Fruit fly (Drosophila melanogaster) whole organism, embryonic: ENCODE data around the gene CG44385.

Experiments
- CG1024 ChIP-seq: fragments of 200-800 bp; sonication (Bioruptor generic); IDR thresholded peaks from 2 replicates; pipeline ENCODE4 v1.3.6; 2022; ENCODE audit warnings: missing biosample characterization, missing genetic modification characterization
- CG10274 ChIP-seq: fragments of 200-800 bp; sonication (Bioruptor generic); optimal IDR thresholded peaks from 3 replicates; lab custom pipeline; 2017; ENCODE audit warnings: missing biosample characterization, mild to moderate bottlenecking, missing genetic modification characterization
- CG10462 ChIP-seq: fragments of 200-800 bp; sonication (Bioruptor generic); optimal IDR thresholded peaks from 2 replicates; lab custom pipeline; 2016; ENCODE audit warnings: missing biosample characterization, missing genetic modification characterization
- CG10959 ChIP-seq: fragments of 200-800 bp; sonication (Bioruptor generic); IDR thresholded peaks from 2 replicates; pipeline ENCODE4 v1.3.6; 2022; ENCODE audit warnings: missing biosample characterization, missing genetic modification characterization
- CG11398 ChIP-seq: fragments of 200-800 bp; sonication (Bioruptor generic); optimal IDR thresholded peaks from 2 replicates; lab custom pipeline; 2016; ENCODE audit warnings: missing biosample characterization, missing genetic modification characterization
- CG11504 ChIP-seq: fragments of 200-800 bp; sonication (Bioruptor generic); optimal IDR thresholded peaks from 3 replicates; lab custom pipeline; 2019; ENCODE audit warnings: missing biosample characterization, mild to moderate bottlenecking, missing genetic modification characterization, moderate library complexity
- CG11560 ChIP-seq: fragments of 200-800 bp; sonication (Bioruptor generic); IDR thresholded peaks from 3 replicates; pipeline ENCODE4 v1.3.6; 2022; ENCODE audit warnings: missing biosample characterization, missing genetic modification characterization
- CG12219 ChIP-seq: fragments of 200-800 bp; sonication (Bioruptor generic); optimal IDR thresholded peaks from 3 replicates; lab custom pipeline; 2018; ENCODE audit warnings: missing biosample characterization, mild to moderate bottlenecking, missing genetic modification characterization
- CG12942 ChIP-seq: fragments of 200-800 bp; sonication (Bioruptor generic); optimal IDR thresholded peaks from 3 replicates; lab custom pipeline; 2016; ENCODE audit warnings: missing biosample characterization, missing genetic modification characterization
- CG13424 ChIP-seq: fragments of 200-800 bp; sonication (Bioruptor generic); optimal IDR thresholded peaks from 2 replicates; lab custom pipeline; 2019; ENCODE audit warnings: missing biosample characterization, mild to moderate bottlenecking, missing genetic modification characterization, moderate library complexity
- CG13894 ChIP-seq: fragments of 200-800 bp; sonication (Bioruptor generic); optimal IDR thresholded peaks from 3 replicates; lab custom pipeline; 2018; ENCODE audit warnings: missing biosample characterization, mild to moderate bottlenecking, missing genetic modification characterization, moderate library complexity
- CG14014 ChIP-seq: fragments of 200-800 bp; sonication (Bioruptor generic); IDR thresholded peaks from 2 replicates; pipeline ENCODE4 v1.3.6; 2022; ENCODE audit warnings: missing biosample characterization, missing genetic modification characterization
- CG15073 ChIP-seq: fragments of 200-800 bp; sonication (Bioruptor generic); optimal IDR thresholded peaks from 2 replicates; lab custom pipeline; 2016; ENCODE audit warnings: missing biosample characterization, missing genetic modification characterization
- CG15601 ChIP-seq: fragments of 200-800 bp; sonication (Bioruptor generic); optimal IDR thresholded peaks from 3 replicates; lab custom pipeline; 2019; ENCODE audit warnings: missing biosample characterization, mild to moderate bottlenecking, missing genetic modification characterization, moderate library complexity
- CG1602 ChIP-seq: fragments of 200-800 bp; sonication (Bioruptor generic); optimal IDR thresholded peaks from 3 replicates; lab custom pipeline; 2016; ENCODE audit warnings: missing biosample characterization, missing genetic modification characterization
- CG16779 ChIP-seq: fragments of 200-800 bp; sonication (Bioruptor generic); IDR thresholded peaks from 2 replicates; pipeline ENCODE4 v1.3.6; 2022; ENCODE audit warnings: missing biosample characterization, missing genetic modification characterization
- CG33557 ChIP-seq: fragments of 200-800 bp; sonication (Bioruptor generic); optimal IDR thresholded peaks from 2 replicates; lab custom pipeline; 2019; ENCODE audit warnings: missing biosample characterization, mild to moderate bottlenecking, missing genetic modification characterization, moderate library complexity
- CG3838 ChIP-seq: fragments of 200-800 bp; sonication (Bioruptor generic); optimal IDR thresholded peaks from 3 replicates; lab custom pipeline; 2016; ENCODE audit warnings: missing biosample characterization, missing genetic modification characterization
- CG4707 ChIP-seq: fragments of 200-800 bp; sonication (Bioruptor generic); optimal IDR thresholded peaks from 2 replicates; lab custom pipeline; 2018; ENCODE audit warnings: missing biosample characterization, mild to moderate bottlenecking, missing genetic modification characterization, moderate library complexity
- CG6175 ChIP-seq: fragments of 200-800 bp; sonication (Bioruptor generic); IDR thresholded peaks from 3 replicates; pipeline ENCODE4 v1.3.6; 2022; ENCODE audit warnings: missing biosample characterization, missing genetic modification characterization
- CG7839 ChIP-seq: fragments of 200-800 bp; sonication (Bioruptor generic); optimal IDR thresholded peaks from 3 replicates; lab custom pipeline; 2018; ENCODE audit warnings: missing biosample characterization, mild to moderate bottlenecking, missing genetic modification characterization, moderate library complexity
- CG8765 ChIP-seq: fragments of 200-800 bp; sonication (Bioruptor generic); IDR thresholded peaks from 2 replicates; pipeline ENCODE4 v1.3.6; 2022; ENCODE audit warnings: missing biosample characterization, missing genetic modification characterization
- CG9797 ChIP-seq: fragments of 200-800 bp; sonication (Bioruptor generic); optimal IDR thresholded peaks from 3 replicates; lab custom pipeline; 2018; ENCODE audit warnings: missing biosample characterization, mild to moderate bottlenecking, missing genetic modification characterization
- Doc2 ChIP-seq: fragments of 200-800 bp; sonication (Bioruptor generic); IDR thresholded peaks from 2 replicates; pipeline ENCODE4 v1.3.6; 2022; ENCODE audit warnings: missing biosample characterization, missing genetic modification characterization
- Dp ChIP-seq: fragments of 200-800 bp; sonication (Bioruptor generic); optimal IDR thresholded peaks from 2 replicates; lab custom pipeline; 2018; ENCODE audit warnings: missing biosample characterization, mild to moderate bottlenecking, missing genetic modification characterization, moderate library complexity
- ERR ChIP-seq: fragments of 200-800 bp; sonication (Bioruptor generic); optimal IDR thresholded peaks from 2 replicates; lab custom pipeline; 2016; ENCODE audit warnings: missing biosample characterization, missing genetic modification characterization
- Hsf ChIP-seq: fragments of 200-800 bp; sonication (Bioruptor generic); optimal IDR thresholded peaks from 3 replicates; lab custom pipeline; 2016; ENCODE audit warnings: missing biosample characterization, missing genetic modification characterization
- Med ChIP-seq: fragments of 200-800 bp; sonication (Bioruptor generic); peaks from one replicate; lab custom pipeline; 2016; ENCODE audit warnings: missing biosample characterization, missing genetic modification characterization, mild to moderate bottlenecking, inconsistent platforms, moderate library complexity
- Meics ChIP-seq: fragments of 200-800 bp; sonication (Bioruptor generic); optimal IDR thresholded peaks from 2 replicates; lab custom pipeline; 2017; ENCODE audit warnings: missing biosample characterization, mild to moderate bottlenecking, missing genetic modification characterization
- Mrtf ChIP-seq: fragments of 200-800 bp; sonication (Bioruptor generic); IDR thresholded peaks from 3 replicates; pipeline ENCODE4 v1.3.6; 2022; ENCODE audit warnings: missing biosample characterization, missing genetic modification characterization
- Nf-YB ChIP-seq: fragments of 200-800 bp; sonication (Bioruptor generic); optimal IDR thresholded peaks from 3 replicates; lab custom pipeline; 2019; ENCODE audit warnings: missing biosample characterization, mild to moderate bottlenecking, missing genetic modification characterization, moderate library complexity
- Oaz ChIP-seq: fragments of 200-800 bp; sonication (Bioruptor generic); IDR thresholded peaks from 2 replicates; pipeline ENCODE4 v1.3.6; 2022; ENCODE audit warnings: missing biosample characterization, missing genetic modification characterization
- Taf1 ChIP-seq: fragments of 200-800 bp; sonication (Bioruptor generic); IDR thresholded peaks from 2 replicates; pipeline ENCODE4 v1.3.6; 2022; ENCODE audit warnings: missing biosample characterization, missing genetic modification characterization
- Tbp ChIP-seq: fragments of >200 bp; optimal IDR thresholded peaks from 2 replicates; lab custom pipeline; 2018; ENCODE audit warnings: missing biosample characterization, missing genetic modification characterization
- Xrp1 ChIP-seq: fragments of 200-800 bp; sonication (Bioruptor generic); IDR thresholded peaks from 2 replicates; pipeline ENCODE4 v1.3.6; 2022; ENCODE audit warnings: missing biosample characterization, missing genetic modification characterization
- ap ChIP-seq: fragments of 200-800 bp; sonication (Bioruptor generic); IDR thresholded peaks from 2 replicates; pipeline ENCODE4 v1.3.6; 2022; ENCODE audit warnings: missing biosample characterization, missing genetic modification characterization
- ara ChIP-seq: fragments of 200-800 bp; sonication (Bioruptor generic); IDR thresholded peaks from 2 replicates; pipeline ENCODE4 v1.3.6; 2022; ENCODE audit warnings: missing biosample characterization, missing genetic modification characterization
- chm ChIP-seq: fragments of 200-800 bp; sonication (Bioruptor generic); IDR thresholded peaks from 2 replicates; pipeline ENCODE4 v1.3.6; 2022; ENCODE audit warnings: missing biosample characterization, missing genetic modification characterization
- crp ChIP-seq, 2 experiments: fragments of 200-800 bp; sonication (Bioruptor generic); optimal IDR thresholded peaks; 2 replicates in 1 of 2; 3 replicates in 1 of 2; lab custom pipeline; 2017; ENCODE audit warnings: missing biosample characterization in 2 of 2, missing genetic modification characterization in 2 of 2, mild to moderate bottlenecking in 1 of 2, moderate library complexity in 1 of 2
- dysf ChIP-seq: fragments of 200-800 bp; sonication (Bioruptor generic); IDR thresholded peaks from 3 replicates; pipeline ENCODE4 v1.3.6; 2022; ENCODE audit warnings: missing biosample characterization, missing genetic modification characterization
- gcm2 ChIP-seq: fragments of 200-800 bp; sonication (Bioruptor generic); optimal IDR thresholded peaks from 2 replicates; lab custom pipeline; 2016; ENCODE audit warnings: missing biosample characterization, missing genetic modification characterization
- hbn ChIP-seq: fragments of 200-800 bp; sonication (Bioruptor generic); IDR thresholded peaks from 2 replicates; pipeline ENCODE4 v1.3.6; 2022; ENCODE audit warnings: missing biosample characterization, missing genetic modification characterization; ENCODE audit not compliant: partially characterized antibody
- ind ChIP-seq: fragments of 200-800 bp; sonication (Bioruptor generic); optimal IDR thresholded peaks from 3 replicates; lab custom pipeline; 2016; ENCODE audit warnings: missing biosample characterization, missing genetic modification characterization
- nau ChIP-seq: fragments of 200-800 bp; sonication (Bioruptor generic); optimal IDR thresholded peaks from 3 replicates; lab custom pipeline; 2017; ENCODE audit warnings: missing biosample characterization, mild to moderate bottlenecking, missing genetic modification characterization, missing genetic modification reagents
- pzg ChIP-seq: fragments of 200-800 bp; sonication (Bioruptor generic); optimal IDR thresholded peaks from 3 replicates; lab custom pipeline; 2018; ENCODE audit warnings: missing biosample characterization, mild to moderate bottlenecking, missing genetic modification characterization, moderate library complexity
- row ChIP-seq: fragments of 200-800 bp; sonication (Bioruptor generic); IDR thresholded peaks from 3 replicates; pipeline ENCODE4 v1.3.6; 2022; ENCODE audit warnings: missing biosample characterization, missing genetic modification characterization
- seq ChIP-seq: fragments of 200-800 bp; sonication (Bioruptor generic); IDR thresholded peaks from 2 replicates; pipeline ENCODE4 v1.3.6; 2022; ENCODE audit warnings: missing biosample characterization, missing genetic modification characterization
- sima ChIP-seq: fragments of 200-800 bp; sonication (Bioruptor generic); optimal IDR thresholded peaks from 2 replicates; lab custom pipeline; 2016; ENCODE audit warnings: missing biosample characterization, missing genetic modification characterization
- sisA ChIP-seq: fragments of 200-800 bp; sonication (Bioruptor generic); IDR thresholded peaks from 2 replicates; pipeline ENCODE4 v1.3.6; 2022; ENCODE audit warnings: missing biosample characterization, missing genetic modification characterization
- stwl ChIP-seq: fragments of 200-800 bp; sonication (Bioruptor generic); optimal IDR thresholded peaks from 3 replicates; lab custom pipeline; 2018; ENCODE audit warnings: missing biosample characterization, mild to moderate bottlenecking, missing genetic modification characterization, moderate library complexity
- zfh1 ChIP-seq: fragments of 200-800 bp; sonication (Bioruptor generic); IDR thresholded peaks from 3 replicates; pipeline ENCODE4 v1.3.6; 2022; ENCODE audit warnings: missing biosample characterization, missing genetic modification characterization

The CG44385 gene

DNA sequence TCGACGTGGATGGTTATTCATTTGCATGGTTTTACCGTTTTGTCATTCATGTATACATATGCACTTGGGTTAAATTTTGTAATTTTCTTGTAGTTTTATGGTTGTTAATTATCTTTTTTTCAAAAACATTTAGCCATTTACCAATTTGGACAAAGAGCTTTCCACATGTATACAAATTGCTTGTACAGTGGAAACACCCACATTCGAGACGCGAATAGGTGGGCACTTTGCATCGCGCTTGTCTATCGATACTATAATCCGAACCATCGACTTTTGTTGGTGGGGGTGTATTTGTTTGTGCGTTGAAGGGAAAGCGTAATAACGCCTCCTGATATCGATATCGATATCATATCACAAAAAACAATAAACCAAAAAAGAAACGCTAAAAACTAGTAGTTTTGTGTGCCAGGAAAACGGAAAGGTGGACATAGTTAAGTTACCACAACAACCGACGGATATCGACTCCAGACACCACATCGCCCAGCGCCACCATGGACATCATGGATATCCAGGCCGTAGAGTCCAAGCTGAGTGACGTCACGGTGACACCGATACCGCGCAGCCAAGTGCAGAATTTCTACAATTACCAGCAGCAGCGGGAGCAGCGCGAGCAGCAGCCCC lies 5.5 kb upstream of the CG44385 start, which contains the start of gene CDK2AP1 (continued):
- TF ChIP-seq CG13894 (tag; lab: Kevin White, UChicago) (peak; percentile 31), CG10274 (no peak), Dp (GFP tag; lab: Kevin White, UChicago) (no peak), Taf1 (GFP tag; lab: Robert Waterston, UW) (no peak), hbn (GFP tag; lab: Robert Waterston, UW) (peak; percentile 56; the same call in 1 of the 2 replicates), CG11504 (tag; lab: Kevin White, UChicago) (no peak), CG16779 (no peak), CG14014 (0 out of 2 replicates have a peak, but pooled peaks have one; percentile 17), Meics (GFP tag; lab: Kevin White, UChicago) (peak; percentile 0), sisA (GFP tag; lab: Robert Waterston, UW) (no peak), Xrp1 (GFP tag; lab: Robert Waterston, UW) (peak; percentile 9; the same call in 1 of the 2 replicates), ap (GFP tag; lab: Robert Waterston, UW) (no peak), Oaz (GFP tag; lab: Robert Waterston, UW) (no peak), dysf (GFP tag; lab: Robert Waterston, UW) (peak; percentile 17; the same call in 1 of the 3 replicates), CG15073 (no peak), Doc2 (no peak), CG12942 (GFP tag; lab: Kevin White, UChicago) (no peak), ind (GFP tag; lab: Kevin White, UChicago) (peak; percentile 18), Tbp (GFP tag; lab: Kevin White, UChicago) (no peak), gcm2 (GFP tag; lab: Kevin White, UChicago) (no peak), CG12219 (GFP tag; lab: Kevin White, UChicago) (no peak), sima (GFP tag; lab: Kevin White, UChicago) (no peak), crp (GFP tag; optimal IDR thresholded peaks at IDR 0.05; lab: Kevin White, UChicago) (no peak), CG11560 (tag; lab: Robert Waterston, UW) (no peak; the same call in 2 of the 3 replicates), CG4707 (GFP tag; lab: Kevin White, UChicago) (no peak), seq (no peak), Med (GFP tag; lab: Kevin White, UChicago) (peak; percentile 79), Nf-YB (GFP tag; lab: Kevin White, UChicago) (no peak), chm (GFP tag; lab: Robert Waterston, UW) (no peak), zfh1 (no peak), ara (GFP tag; lab: Robert Waterston, UW) (no peak), CG33557 (GFP tag; lab: Kevin White, UChicago) (no peak), CG11398 (GFP tag; lab: Kevin White, UChicago) (peak; percentile 4), CG9797 (GFP tag; lab: Kevin White, UChicago) (no peak), row (GFP tag; lab: Robert Waterston, UW) (peak; percentile 77), CG6175 (GFP tag; lab: Robert Waterston, UW) (no peak), pzg (GFP tag; lab: Kevin White, UChicago) (peak; percentile 77), nau (GFP tag; lab: Kevin White, UChicago) (no peak), CG13424 (tag; lab: Kevin White, UChicago) (no peak), CG3838 (GFP tag; lab: Kevin White, UChicago) (no peak), CG1024 (peak; percentile 78), CG15601 (no peak), CG7839 (peak; percentile 26), CG8765 (GFP tag; lab: Robert Waterston, UW) (no peak), CG10959 (GFP tag; lab: Robert Waterston, UW) (no peak), CG10462 (GFP tag; lab: Kevin White, UChicago) (no peak), stwl (tag; lab: Kevin White, UChicago) (peak; percentile 46), Mrtf (GFP tag; lab: Robert Waterston, UW) (no peak), Hsf (GFP tag; lab: Kevin White, UChicago) (peak; percentile 35), CG1602 (GFP tag; lab: Kevin White, UChicago) (no peak), ERR (GFP tag; lab: Kevin White, UChicago) (no peak)
